Fruit fly (Drosophila melanogaster) whole organism, embryonic: ENCODE results near the gene ppk23.
A peak's percentile ranks its signal among the peaks of the same experiment; 100 is the strongest.

Experiments
- Aef1 ChIP-seq: fragments of 200-800 bp; sonication (Bioruptor generic); IDR thresholded peaks from 3 replicates; pipeline ENCODE4 v1.3.6; 2022; ENCODE audit warnings: missing biosample characterization, missing genetic modification characterization
- BEAF-32 ChIP-seq: fragments of 200-800 bp; sonication (Bioruptor generic); optimal IDR thresholded peaks from 3 replicates; lab custom pipeline; 2017; ENCODE audit warnings: missing biosample characterization, missing genetic modification characterization, mild to moderate bottlenecking, moderate library complexity, missing genetic modification reagents
- CG11085 ChIP-seq: fragments of 200-800 bp; sonication (Bioruptor generic); IDR thresholded peaks from 2 replicates; pipeline ENCODE4 v1.3.6; 2022; ENCODE audit warnings: missing biosample characterization, missing genetic modification characterization
- CG12391 ChIP-seq: fragments of 200-800 bp; sonication (Bioruptor generic); optimal IDR thresholded peaks from 3 replicates; lab custom pipeline; 2018; ENCODE audit warnings: missing biosample characterization, mild to moderate bottlenecking, missing genetic modification characterization, moderate library complexity
- CG12942 ChIP-seq: fragments of 200-800 bp; sonication (Bioruptor generic); optimal IDR thresholded peaks from 3 replicates; lab custom pipeline; 2016; ENCODE audit warnings: missing biosample characterization, missing genetic modification characterization
- CG13123 ChIP-seq: fragments of 200-800 bp; sonication (Bioruptor generic); optimal IDR thresholded peaks from 2 replicates; lab custom pipeline; 2016; ENCODE audit warnings: missing biosample characterization, missing genetic modification characterization
- CG13894 ChIP-seq: fragments of 200-800 bp; sonication (Bioruptor generic); optimal IDR thresholded peaks from 3 replicates; lab custom pipeline; 2018; ENCODE audit warnings: missing biosample characterization, mild to moderate bottlenecking, missing genetic modification characterization, moderate library complexity
- CG14667 ChIP-seq: fragments of 200-800 bp; sonication (Bioruptor generic); IDR thresholded peaks from 2 replicates; pipeline ENCODE4 v1.3.6; 2022; ENCODE audit warnings: missing biosample characterization, missing genetic modification characterization
- CG14860 ChIP-seq: fragments of 200-800 bp; sonication (Bioruptor generic); IDR thresholded peaks from 3 replicates; pipeline ENCODE4 v1.3.6; 2022; ENCODE audit warnings: missing biosample characterization, missing genetic modification characterization; ENCODE audit not compliant: partially characterized antibody
- CG14965 ChIP-seq: fragments of 200-800 bp; sonication (Bioruptor generic); optimal IDR thresholded peaks from 2 replicates; lab custom pipeline; 2016; ENCODE audit warnings: missing biosample characterization, missing genetic modification characterization, borderline replicate concordance
- CG1602 ChIP-seq: fragments of 200-800 bp; sonication (Bioruptor generic); optimal IDR thresholded peaks from 3 replicates; lab custom pipeline; 2016; ENCODE audit warnings: missing biosample characterization, missing genetic modification characterization
- CG1603 ChIP-seq: fragments of 200-800 bp; sonication (Bioruptor generic); optimal IDR thresholded peaks from 2 replicates; lab custom pipeline; 2019; ENCODE audit warnings: missing biosample characterization, mild to moderate bottlenecking, missing genetic modification characterization, moderate library complexity
- CG1647 ChIP-seq: fragments of 200-800 bp; sonication (Bioruptor generic); optimal IDR thresholded peaks from 3 replicates; lab custom pipeline; 2016; ENCODE audit warnings: missing biosample characterization, missing genetic modification characterization
- CG16813 ChIP-seq: fragments of 200-800 bp; sonication (Bioruptor generic); IDR thresholded peaks from 3 replicates; pipeline ENCODE4 v1.3.6; 2022; ENCODE audit warnings: missing biosample characterization, missing genetic modification characterization; ENCODE audit not compliant: partially characterized antibody
- CG16863 ChIP-seq: fragments of 200-800 bp; sonication (Bioruptor generic); optimal IDR thresholded peaks from 3 replicates; lab custom pipeline; 2016; ENCODE audit warnings: missing biosample characterization, missing genetic modification characterization
- CG1792 ChIP-seq: fragments of 200-800 bp; sonication (Bioruptor generic); optimal IDR thresholded peaks from 2 replicates; lab custom pipeline; 2016; ENCODE audit warnings: missing biosample characterization, missing genetic modification characterization
- CG32772 ChIP-seq: fragments of 200-800 bp; sonication (Bioruptor generic); IDR thresholded peaks from 2 replicates; pipeline ENCODE4 v1.3.6; 2022; ENCODE audit warnings: missing biosample characterization, missing genetic modification characterization
- CG34224 ChIP-seq: fragments of 200-800 bp; sonication (Bioruptor generic); IDR thresholded peaks from 3 replicates; pipeline ENCODE4 v1.3.6; 2022; ENCODE audit warnings: missing biosample characterization, missing genetic modification characterization; ENCODE audit not compliant: partially characterized antibody
- CG4282 ChIP-seq: fragments of 200-800 bp; sonication (Bioruptor generic); optimal IDR thresholded peaks from 2 replicates; lab custom pipeline; 2016; ENCODE audit warnings: missing biosample characterization, missing genetic modification characterization
- CG43689 ChIP-seq: fragments of 200-800 bp; sonication (Bioruptor generic); IDR thresholded peaks from 2 replicates; pipeline ENCODE4 v1.3.6; 2022; ENCODE audit warnings: missing biosample characterization, missing genetic modification characterization
- CG8290 ChIP-seq, 3 experiments: fragments of 200-800 bp; sonication (Bioruptor generic); optimal IDR thresholded peaks; 2 replicates each; lab custom pipeline; 2016 to 2019; ENCODE audit warnings: missing biosample characterization in 3 of 3, missing genetic modification characterization in 3 of 3, mild to moderate bottlenecking in 2 of 3, moderate library complexity in 1 of 3
- Camta ChIP-seq: fragments of 200-800 bp; sonication (Bioruptor generic); optimal IDR thresholded peaks from 2 replicates; lab custom pipeline; 2016; ENCODE audit warnings: missing biosample characterization, missing genetic modification characterization
- H2.0 ChIP-seq: fragments of 200-800 bp; sonication (Bioruptor generic); IDR thresholded peaks from 2 replicates; pipeline ENCODE4 v1.3.6; 2022; ENCODE audit warnings: missing biosample characterization, missing genetic modification characterization
- Hr39 ChIP-seq: fragments of >200 bp; optimal IDR thresholded peaks from 2 replicates; lab custom pipeline; 2017
- Hr78 ChIP-seq, 2 experiments: fragments of 200-800 bp in 1 of 2; fragments of >200 bp in 1 of 2; sonication (Bioruptor generic) in 1 of 2; optimal IDR thresholded peaks; 2 replicates each; lab custom pipeline; 2017 to 2019; ENCODE audit warnings: missing biosample characterization in 2 of 2, missing genetic modification characterization in 2 of 2, mild to moderate bottlenecking in 1 of 2, moderate library complexity in 1 of 2
- Mad ChIP-seq: fragments of 200-800 bp; sonication (Bioruptor generic); optimal IDR thresholded peaks from 2 replicates; lab custom pipeline; 2016; ENCODE audit warnings: missing biosample characterization, missing genetic modification characterization
- Pdp1 ChIP-seq, 2 experiments: fragments of 200-800 bp; sonication (Bioruptor generic); optimal IDR thresholded peaks; 3 replicates each; lab custom pipeline; 2016; ENCODE audit warnings: missing biosample characterization in 2 of 2, missing genetic modification characterization in 2 of 2, mild to moderate bottlenecking in 1 of 2, moderate library complexity in 1 of 2
- Sin3A ChIP-seq: fragments of >200 bp; optimal IDR thresholded peaks from 2 replicates; lab custom pipeline; 2018
- Stat92E ChIP-seq, 3 experiments: fragments of >200 bp in 2 of 3; fragments of 200-800 bp in 1 of 3; sonication (Bioruptor generic) in 1 of 3; optimal IDR thresholded peaks; 2 replicates each; lab custom pipeline; 2017 to 2019; ENCODE audit warnings: missing biosample characterization in 3 of 3, missing genetic modification characterization in 3 of 3, mild to moderate bottlenecking in 1 of 3, moderate library complexity in 1 of 3
- amos ChIP-seq: fragments of 200-800 bp; sonication (Bioruptor generic); IDR thresholded peaks from 2 replicates; pipeline ENCODE4 v1.3.6; 2022; ENCODE audit warnings: missing biosample characterization, missing genetic modification characterization; ENCODE audit not compliant: partially characterized antibody
- bbx ChIP-seq: fragments of 200-800 bp; sonication (Bioruptor generic); IDR thresholded peaks from 2 replicates; pipeline ENCODE4 v1.3.6; 2022; ENCODE audit warnings: missing biosample characterization, missing genetic modification characterization; ENCODE audit not compliant: partially characterized antibody
- chm ChIP-seq: fragments of 200-800 bp; sonication (Bioruptor generic); IDR thresholded peaks from 2 replicates; pipeline ENCODE4 v1.3.6; 2022; ENCODE audit warnings: missing biosample characterization, missing genetic modification characterization
- crp ChIP-seq, 2 experiments: fragments of 200-800 bp; sonication (Bioruptor generic); optimal IDR thresholded peaks; 2 replicates in 1 of 2; 3 replicates in 1 of 2; lab custom pipeline; 2017; ENCODE audit warnings: missing biosample characterization in 2 of 2, missing genetic modification characterization in 2 of 2, mild to moderate bottlenecking in 1 of 2, moderate library complexity in 1 of 2
- emc ChIP-seq: fragments of 200-800 bp; sonication (Bioruptor generic); optimal IDR thresholded peaks from 2 replicates; lab custom pipeline; 2016; ENCODE audit warnings: missing biosample characterization, missing genetic modification characterization
- en ChIP-seq: fragments of 200-800 bp; sonication (Bioruptor generic); optimal IDR thresholded peaks from 2 replicates; lab custom pipeline; 2016; ENCODE audit warnings: missing biosample characterization, missing genetic modification characterization
- gem ChIP-seq: fragments of 200-800 bp; sonication (Bioruptor generic); optimal IDR thresholded peaks from 2 replicates; lab custom pipeline; 2019; ENCODE audit warnings: missing biosample characterization, mild to moderate bottlenecking, missing genetic modification characterization, moderate library complexity
- hbn ChIP-seq: fragments of 200-800 bp; sonication (Bioruptor generic); IDR thresholded peaks from 2 replicates; pipeline ENCODE4 v1.3.6; 2022; ENCODE audit warnings: missing biosample characterization, missing genetic modification characterization; ENCODE audit not compliant: partially characterized antibody
- kay ChIP-seq: fragments of 200-800 bp; sonication (Bioruptor generic); optimal IDR thresholded peaks from 2 replicates; lab custom pipeline; 2016; ENCODE audit warnings: missing biosample characterization, missing genetic modification characterization
- ken ChIP-seq: fragments of 200-800 bp; sonication (Bioruptor generic); IDR thresholded peaks from 3 replicates; pipeline ENCODE4 v1.3.6; 2022; ENCODE audit warnings: missing biosample characterization, missing genetic modification characterization
- nerfin-2 ChIP-seq: fragments of 200-800 bp; sonication (Bioruptor generic); IDR thresholded peaks from 2 replicates; pipeline ENCODE4 v1.3.6; 2022; ENCODE audit warnings: missing biosample characterization, missing genetic modification characterization; ENCODE audit not compliant: partially characterized antibody
- org-1 ChIP-seq: fragments of 200-800 bp; sonication (Bioruptor generic); optimal IDR thresholded peaks from 2 replicates; lab custom pipeline; 2017; ENCODE audit warnings: missing biosample characterization, missing genetic modification characterization
- prd ChIP-seq, 3 experiments: fragments of >200 bp in 2 of 3; fragments of 200-800 bp in 1 of 3; sonication (Bioruptor generic) in 1 of 3; optimal IDR thresholded peaks in 2 of 3; IDR thresholded peaks in 1 of 3; 2 replicates in 2 of 3; 3 replicates in 1 of 3; pipeline versions ENCODE4 v1.3.6 to Lab custom; 2017 to 2022; ENCODE audit warnings: missing biosample characterization in 1 of 3, missing genetic modification characterization in 1 of 3
- stwl ChIP-seq: fragments of 200-800 bp; sonication (Bioruptor generic); optimal IDR thresholded peaks from 3 replicates; lab custom pipeline; 2018; ENCODE audit warnings: missing biosample characterization, mild to moderate bottlenecking, missing genetic modification characterization, moderate library complexity
- toy ChIP-seq: fragments of 200-800 bp; sonication (Bioruptor generic); IDR thresholded peaks from 2 replicates; pipeline ENCODE4 v1.3.6; 2022; ENCODE audit warnings: missing biosample characterization, missing genetic modification characterization
- unpg ChIP-seq: fragments of 200-800 bp; sonication (Bioruptor generic); optimal IDR thresholded peaks from 3 replicates; lab custom pipeline; 2018; ENCODE audit warnings: missing biosample characterization, mild to moderate bottlenecking, missing genetic modification characterization, moderate library complexity
- vnd ChIP-seq: fragments of 200-800 bp; sonication (Bioruptor generic); IDR thresholded peaks from 3 replicates; pipeline ENCODE4 v1.3.6; 2022; ENCODE audit warnings: missing biosample characterization, missing genetic modification characterization; ENCODE audit not compliant: partially characterized antibody
- wdn ChIP-seq: fragments of 200-800 bp; sonication (Bioruptor generic); IDR thresholded peaks from 2 replicates; pipeline ENCODE4 v1.3.6; 2022; ENCODE audit warnings: missing biosample characterization, missing genetic modification characterization
- yki ChIP-seq: fragments of >200 bp; optimal IDR thresholded peaks from 3 replicates; lab custom pipeline; 2018
- z ChIP-seq: fragments of 200-800 bp; sonication (Bioruptor generic); IDR thresholded peaks from 3 replicates; pipeline ENCODE4 v1.3.6; 2022; ENCODE audit warnings: missing biosample characterization, missing genetic modification characterization

ppk23 gene

DNA sequence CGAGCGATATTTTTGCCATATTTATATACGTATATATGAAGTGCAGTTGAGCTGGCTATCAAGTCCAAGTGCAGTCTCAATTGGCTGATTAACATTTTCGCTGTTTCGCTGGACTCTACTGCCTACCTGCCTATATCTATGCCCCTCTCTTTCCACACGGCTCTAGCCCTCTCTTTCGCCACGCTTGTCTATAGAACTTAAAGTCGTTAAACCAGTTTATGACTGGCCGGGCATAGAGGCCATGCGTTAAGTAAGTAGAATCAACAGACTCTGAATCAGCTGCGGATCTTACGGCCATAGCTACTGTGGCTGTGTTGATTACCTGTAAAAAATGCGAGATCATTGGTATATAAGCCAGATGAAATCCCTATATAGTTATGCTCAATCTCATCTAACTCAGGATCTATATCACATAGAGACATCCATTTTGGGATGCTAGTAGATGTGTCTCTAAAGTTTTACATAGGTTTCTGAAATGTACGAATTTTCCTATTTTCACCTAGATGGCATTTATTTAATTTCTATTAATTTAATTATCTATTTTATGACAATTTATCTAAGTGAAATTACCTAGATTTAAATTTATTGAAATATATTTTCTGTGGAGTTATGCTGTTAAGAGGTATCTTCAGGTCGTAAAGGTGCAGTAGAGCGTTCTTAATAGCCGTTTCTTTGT, 12.7 kb upstream of the ppk23 start (continued):
- TF ChIP-seq CG11085 (GFP tag; lab: Robert Waterston, UW) (no peak), Aef1 (GFP tag; lab: Robert Waterston, UW) (no peak), CG1647 (no peak), bbx (no peak), CG1602 (GFP tag; lab: Kevin White, UChicago) (peak; percentile 4), amos (GFP tag; lab: Robert Waterston, UW) (no peak), CG32772 (GFP tag; lab: Robert Waterston, UW) (no peak), z (GFP tag; lab: Robert Waterston, UW) (no peak), CG16813 (GFP tag; lab: Robert Waterston, UW) (no peak), chm (GFP tag; lab: Robert Waterston, UW) (no peak), CG43689 (GFP tag; lab: Robert Waterston, UW) (no peak), Stat92E (GFP tag; optimal IDR thresholded peaks at IDR 0.05; lab: Kevin White, UChicago) (no peak), ken (no peak), CG14860 (GFP tag; lab: Robert Waterston, UW) (no peak), en (GFP tag; lab: Kevin White, UChicago) (no peak), Camta (GFP tag; lab: Kevin White, UChicago) (no peak), CG12942 (no peak), CG13894 (peak; percentile 93), CG14965 (GFP tag; lab: Kevin White, UChicago) (no peak), H2.0 (GFP tag; lab: Robert Waterston, UW) (no peak), CG1603 (tag; lab: Kevin White, UChicago) (no peak), CG12391 (tag; lab: Kevin White, UChicago) (peak; percentile 41), crp (GFP tag; optimal IDR thresholded peaks at IDR 0.05; lab: Kevin White, UChicago) (no peak), prd (optimal IDR thresholded peaks at IDR 0.05; lab: Kevin White, UChicago) (no peak), prd (GFP tag; IDR thresholded peaks at IDR 0.05; lab: Robert Waterston, UW) (peak; percentile 53; the same call in 1 of the 3 replicates), toy (no peak), vnd (GFP tag; lab: Robert Waterston, UW) (no peak), nerfin-2 (GFP tag; lab: Robert Waterston, UW) (no peak), CG4282 (GFP tag; lab: Kevin White, UChicago) (no peak), CG16863 (no peak), unpg (GFP tag; lab: Kevin White, UChicago) (no peak), stwl (tag; lab: Kevin White, UChicago) (no peak), hbn (GFP tag; lab: Robert Waterston, UW) (no peak), CG8290 (GFP tag; optimal IDR thresholded peaks at IDR 0.05; lab: Kevin White, UChicago) (no peak), CG8290 (tag; optimal IDR thresholded peaks at IDR 0.05; lab: Kevin White, UChicago) (peak in 1 of 2 experiments; percentile 57), Hr39 (lab: Kevin White, UChicago) (no peak), CG14667 (GFP tag; lab: Robert Waterston, UW) (no peak), CG13123 (GFP tag; lab: Kevin White, UChicago) (no peak), kay (GFP tag; lab: Kevin White, UChicago) (peak; percentile 22), Sin3A (lab: Kevin White, UChicago) (no peak), Pdp1 (GFP tag; optimal IDR thresholded peaks at IDR 0.05; lab: Kevin White, UChicago) (peak in 1 of 2 experiments; percentile 23), emc (GFP tag; lab: Kevin White, UChicago) (no peak), CG34224 (GFP tag; lab: Robert Waterston, UW) (no peak), wdn (no peak), Mad (no peak), yki (lab: Kevin White, UChicago) (no peak), BEAF-32 (GFP tag; lab: Kevin White, UChicago) (no peak), gem (tag; lab: Kevin White, UChicago) (peak; percentile 71), Hr78 (GFP tag; optimal IDR thresholded peaks at IDR 0.05; lab: Kevin White, UChicago) (no peak), CG1792 (GFP tag; lab: Kevin White, UChicago) (no peak), org-1 (no peak)
